Fruit fly (Drosophila melanogaster): ENCODE measurements around the gene hoip.

The hoip gene

dm6 chr2L:9711107-9711585 is 11.6 kb downstream of the hoip start, which contains the start of gene CG4364 (continued):
- TF ChIP-seq HmgZ (tag; optimal IDR thresholded peaks at IDR 0.05) (no peak), CG17829 (tag; optimal IDR thresholded peaks at IDR 0.05) (peak; percentile 61), Ptx1 (GFP tag; IDR thresholded peaks at IDR 0.05) (no peak), CG42726 (GFP tag; IDR thresholded peaks at IDR 0.05; ENCODE audit: partially characterized antibody) (peak; percentile 73), Mad (GFP tag; optimal IDR thresholded peaks at IDR 0.05) (no peak), tna (GFP tag; IDR thresholded peaks at IDR 0.05; ENCODE audit: partially characterized antibody) (peak; percentile 31; the same call in 1 of the 2 replicates), CG11398 (GFP tag; optimal IDR thresholded peaks at IDR 0.05) (no peak), emc (GFP tag; optimal IDR thresholded peaks at IDR 0.05) (no peak), CG7839 (tag; optimal IDR thresholded peaks at IDR 0.05) (peak; percentile 3), ara (GFP tag; IDR thresholded peaks at IDR 0.05) (no peak), CG15479 (GFP tag; optimal IDR thresholded peaks at IDR 0.05) (no peak), CG16815 (GFP tag; optimal IDR thresholded peaks at IDR 0.05) (no peak), nau (GFP tag; optimal IDR thresholded peaks at IDR 0.05) (no peak), CG8281 (tag; optimal IDR thresholded peaks at IDR 0.05) (no peak), onecut (GFP tag; IDR thresholded peaks at IDR 0.05) (no peak), CTCF (GFP tag; optimal IDR thresholded peaks at IDR 0.05) (peak; percentile 12), pzg (GFP tag; optimal IDR thresholded peaks at IDR 0.05) (peak; percentile 97), Doc2 (GFP tag; IDR thresholded peaks at IDR 0.05) (no peak), Atf3 (GFP tag; optimal IDR thresholded peaks at IDR 0.05) (no peak), CG2875 (GFP tag; optimal IDR thresholded peaks at IDR 0.05) (no peak), ATbp (GFP tag; optimal IDR thresholded peaks at IDR 0.05) (no peak), her (GFP tag; optimal IDR thresholded peaks at IDR 0.05) (peak; percentile 97), CG34224 (GFP tag; IDR thresholded peaks at IDR 0.05; ENCODE audit: partially characterized antibody) (peak; percentile 13; the same call in 1 of the 3 replicates), MBD-R2 (GFP tag; IDR thresholded peaks at IDR 0.05) (peak; percentile 38; the same call in 1 of the 2 replicates), CoRest (tag; optimal IDR thresholded peaks at IDR 0.05) (no peak), H15 (GFP tag; IDR thresholded peaks at IDR 0.05) (no peak), CG7372 (GFP tag; IDR thresholded peaks at IDR 0.05) (no peak), CG5180 (GFP tag; optimal IDR thresholded peaks at IDR 0.05) (no peak), CG6854 (GFP tag; optimal IDR thresholded peaks at IDR 0.05) (no peak), Usf (GFP tag; optimal IDR thresholded peaks at IDR 0.05) (no peak), CG10147 (GFP tag; optimal IDR thresholded peaks at IDR 0.05) (no peak), phol (tag; optimal IDR thresholded peaks at IDR 0.05) (peak; percentile 67), vvl (GFP tag; IDR thresholded peaks at IDR 0.05) (peak; percentile 63; the same call in 1 of the 2 replicates), sisA (GFP tag; IDR thresholded peaks at IDR 0.05) (no peak), HLHmδ (GFP tag; optimal IDR thresholded peaks at IDR 0.05) (no peak), so (GFP tag; IDR thresholded peaks at IDR 0.05) (no peak), Ssrp (tag; optimal IDR thresholded peaks at IDR 0.05) (no peak), CG10565 (GFP tag; optimal IDR thresholded peaks at IDR 0.05) (no peak), gsb-n (tag; optimal IDR thresholded peaks at IDR 0.05) (no peak), fd96Cb (tag; optimal IDR thresholded peaks at IDR 0.05) (no peak), Awh (GFP tag; IDR thresholded peaks at IDR 0.05) (no peak), zfh2 (GFP tag; optimal IDR thresholded peaks at IDR 0.05) (no peak), CG6813 (GFP tag; optimal IDR thresholded peaks at IDR 0.05) (no peak), odd (GFP tag; optimal IDR thresholded peaks at IDR 0.05) (no peak), CG33213 (GFP tag; optimal IDR thresholded peaks at IDR 0.05) (peak; percentile 78), CG1603 (tag; optimal IDR thresholded peaks at IDR 0.05) (peak; percentile 10), dpn (GFP tag; optimal IDR thresholded peaks at IDR 0.05) (no peak), Sry-β (GFP tag; optimal IDR thresholded peaks at IDR 0.05) (no peak), lmd (GFP tag; IDR thresholded peaks at IDR 0.05) (no peak), tio (GFP tag; optimal IDR thresholded peaks at IDR 0.05) (no peak), CG16863 (GFP tag; optimal IDR thresholded peaks at IDR 0.05) (no peak)

All from whole organism, embryonic.